Worm (Caenorhabditis elegans) whole organism, mixed stage, embryonic: ENCODE data around the gene B0285.6.

ENCODE experiments used
- ceh-39 ChIP-seq: fragments of 150-350 bp; optimal IDR thresholded peaks from 2 replicates; lab custom pipeline; 2014; ENCODE audit warnings: missing biosample characterization, missing genetic modification characterization
- lin-13 ChIP-seq: fragments of 150-350 bp; optimal IDR thresholded peaks from 2 replicates; lab custom pipeline; 2014; ENCODE audit warnings: missing biosample characterization, missing genetic modification characterization
- mab-5 ChIP-seq: fragments of 150-350 bp; optimal IDR thresholded peaks from 2 replicates; lab custom pipeline; 2014; ENCODE audit warnings: missing biosample characterization, missing genetic modification characterization
- nhr-2 ChIP-seq: fragments of 150-350 bp; optimal IDR thresholded peaks from 2 replicates; lab custom pipeline; 2014; ENCODE audit warnings: missing biosample characterization, missing genetic modification characterization
- nhr-76 ChIP-seq: sonication (generic microtip); optimal IDR thresholded peaks from 2 replicates; lab custom pipeline; 2017; ENCODE audit warnings: missing biosample characterization, missing genetic modification characterization
- pha-4 ChIP-seq: fragments of 150-350 bp; optimal IDR thresholded peaks from 2 replicates; lab custom pipeline; 2018; ENCODE audit warnings: missing biosample characterization, missing genetic modification reagents, missing genetic modification characterization
- snpc-4 ChIP-seq: fragments of 150-350 bp; optimal IDR thresholded peaks from 2 replicates; lab custom pipeline; 2014; ENCODE audit warnings: missing biosample characterization, missing genetic modification characterization
- sptf-1 ChIP-seq: sonication (generic microtip); optimal IDR thresholded peaks from 2 replicates; lab custom pipeline; 2017; ENCODE audit warnings: mild to moderate bottlenecking, missing genetic modification characterization, moderate library complexity, missing compliant biosample characterization
- unc-39 ChIP-seq: fragments of 150-350 bp; optimal IDR thresholded peaks from 2 replicates; lab custom pipeline; 2014; ENCODE audit warnings: missing biosample characterization, missing genetic modification characterization

DNA sequence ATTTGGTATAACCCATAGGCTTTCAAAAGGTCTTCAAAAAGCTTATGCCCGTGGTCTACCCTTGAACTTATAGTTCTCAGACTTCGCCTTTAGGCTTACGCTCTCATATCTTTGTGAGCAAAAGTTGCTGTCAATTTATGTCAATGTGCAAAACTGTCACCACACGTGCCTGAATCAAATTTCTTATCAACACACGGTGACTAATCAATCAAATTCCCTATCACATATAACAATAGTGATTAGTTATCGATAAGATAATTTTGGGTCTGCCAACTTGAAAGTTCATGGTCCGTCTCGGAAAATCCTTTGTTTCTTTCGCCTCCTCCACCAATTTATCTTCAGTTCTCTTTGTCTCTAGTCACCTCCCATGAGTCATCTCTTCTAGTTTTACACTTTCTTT is 7.5 kb downstream of the B0285.6 start:
- no peak for TF ChIP-seq snpc-4 (tag; lab: Kevin White, UChicago)
- TF ChIP-seq lin-13 (tag; lab: Kevin White, UChicago) = no peak
- no peak for TF ChIP-seq nhr-76
- TF ChIP-seq nhr-2 = no peak
- no peak for TF ChIP-seq pha-4 (tag; lab: Kevin White, UChicago)
- no peak for TF ChIP-seq ceh-39 (tag; lab: Kevin White, UChicago)
- TF ChIP-seq sptf-1 (tag; lab: Kevin White, UChicago) = no peak
- TF ChIP-seq unc-39 (tag; lab: Kevin White, UChicago) = no peak
- no peak for TF ChIP-seq mab-5
